Worm (Caenorhabditis elegans) whole organism, mixed stage, embryonic: Measurements from ENCODE around the gene semo-1.

Experiments
- ceh-39 ChIP-seq: fragments of 150-350 bp; optimal IDR thresholded peaks from 2 replicates; lab custom pipeline; 2014; ENCODE audit warnings: missing biosample characterization, missing genetic modification characterization
- ceh-43 ChIP-seq: fragments of 200-800 bp; sonication (Bioruptor generic); optimal IDR thresholded peaks from 2 replicates; lab custom pipeline; 2018; ENCODE audit warnings: mild to moderate bottlenecking, missing genetic modification characterization, moderate library complexity, missing compliant biosample characterization
- ces-1 ChIP-seq: fragments of 150-350 bp; optimal IDR thresholded peaks from 2 replicates; lab custom pipeline; 2014; ENCODE audit warnings: missing biosample characterization, missing genetic modification reagents, missing genetic modification characterization
- elt-3 ChIP-seq: fragments of 150-350 bp; optimal IDR thresholded peaks from 2 replicates; lab custom pipeline; 2014; ENCODE audit warnings: missing biosample characterization, missing genetic modification characterization
- lin-32 ChIP-seq: fragments of 200-800 bp; sonication (Bioruptor generic); optimal IDR thresholded peaks from 2 replicates; lab custom pipeline; 2018; ENCODE audit warnings: mild to moderate bottlenecking, missing genetic modification characterization, missing compliant biosample characterization
- lsy-2 ChIP-seq: fragments of 150-350 bp; optimal IDR thresholded peaks from 2 replicates; lab custom pipeline; 2014; ENCODE audit warnings: missing biosample characterization, missing genetic modification characterization
- mep-1 ChIP-seq: fragments of 150-350 bp; optimal IDR thresholded peaks from 2 replicates; lab custom pipeline; 2017; ENCODE audit warnings: missing biosample characterization, missing genetic modification reagents, missing genetic modification characterization, inconsistent platforms
- nhr-2 ChIP-seq: fragments of 150-350 bp; optimal IDR thresholded peaks from 2 replicates; lab custom pipeline; 2014; ENCODE audit warnings: missing biosample characterization, missing genetic modification characterization
- nhr-237 ChIP-seq: fragments of 150-350 bp; optimal IDR thresholded peaks from 2 replicates; lab custom pipeline; 2014; ENCODE audit warnings: missing biosample characterization, missing genetic modification characterization
- nhr-76 ChIP-seq: sonication (generic microtip); optimal IDR thresholded peaks from 2 replicates; lab custom pipeline; 2017; ENCODE audit warnings: missing biosample characterization, missing genetic modification characterization
- snpc-4 ChIP-seq: fragments of 150-350 bp; optimal IDR thresholded peaks from 2 replicates; lab custom pipeline; 2014; ENCODE audit warnings: missing biosample characterization, missing genetic modification characterization
- unc-120 ChIP-seq: sonication (generic microtip); optimal IDR thresholded peaks from 2 replicates; lab custom pipeline; 2017; ENCODE audit warnings: missing genetic modification characterization, missing compliant biosample characterization; ENCODE audit not compliant: poor library complexity, severe bottlenecking
- unc-39 ChIP-seq: fragments of 150-350 bp; optimal IDR thresholded peaks from 2 replicates; lab custom pipeline; 2014; ENCODE audit warnings: missing biosample characterization, missing genetic modification characterization
- unc-62 ChIP-seq: fragments of 150-350 bp; optimal IDR thresholded peaks from 2 replicates; lab custom pipeline; 2014; ENCODE audit warnings: missing biosample characterization, missing genetic modification reagents, missing genetic modification characterization

DNA sequence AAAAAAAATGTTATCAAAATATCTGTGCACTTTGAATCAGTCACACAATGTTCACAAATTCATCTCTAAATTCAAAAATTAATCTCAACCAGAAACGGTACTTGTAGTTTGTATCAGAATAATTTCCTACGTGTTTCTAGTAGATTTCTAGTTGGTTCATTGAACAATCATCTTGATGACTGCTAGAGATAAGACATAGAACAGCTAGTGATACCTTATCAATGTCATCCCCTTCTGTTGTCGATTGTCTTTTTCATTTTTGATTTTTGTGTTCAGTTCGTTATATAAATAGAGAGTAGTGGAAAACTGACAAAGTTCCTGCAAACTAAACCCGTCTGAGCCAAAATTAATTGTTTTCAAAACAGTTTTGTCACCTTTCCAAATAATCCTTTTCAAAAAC lies 558 bp upstream of the semo-1 start:
- TF ChIP-seq ces-1 (GFP tag; lab: Kevin White, UChicago) (no peak), unc-62 (GFP tag; lab: Kevin White, UChicago) (no peak), nhr-237 (tag; lab: Kevin White, UChicago) (no peak), elt-3 (tag; lab: Kevin White, UChicago) (peak; percentile 31), nhr-76 (tag; lab: Kevin White, UChicago) (no peak), ceh-39 (tag; lab: Kevin White, UChicago) (no peak), unc-39 (tag; lab: Kevin White, UChicago) (no peak), nhr-2 (tag; lab: Kevin White, UChicago) (no peak), snpc-4 (tag; lab: Kevin White, UChicago) (no peak), lsy-2 (no peak), mep-1 (tag; lab: Kevin White, UChicago) (no peak), ceh-43 (GFP tag; lab: Kevin White, UChicago) (no peak), lin-32 (no peak), unc-120 (tag; lab: Kevin White, UChicago) (no peak)
